Fruit fly (Drosophila melanogaster) whole organism, embryonic: ENCODE measurements around the gene CG18788.
A peak's percentile ranks its signal among the peaks of the same experiment; 100 is the strongest.

Experiments used
- B-H1 ChIP-seq: fragments of 200-800 bp; sonication (Bioruptor generic); IDR thresholded peaks from 3 replicates; pipeline ENCODE4 v1.3.6; 2022; ENCODE audit warnings: missing biosample characterization, missing genetic modification characterization
- CG10209 ChIP-seq: fragments of 200-800 bp; sonication (Bioruptor generic); optimal IDR thresholded peaks from 3 replicates; lab custom pipeline; 2017; ENCODE audit warnings: missing biosample characterization, mild to moderate bottlenecking, missing genetic modification characterization, missing genetic modification reagents
- CG10959 ChIP-seq: fragments of 200-800 bp; sonication (Bioruptor generic); IDR thresholded peaks from 2 replicates; pipeline ENCODE4 v1.3.6; 2022; ENCODE audit warnings: missing biosample characterization, missing genetic modification characterization
- CG11723 ChIP-seq: fragments of 200-800 bp; sonication (Bioruptor generic); optimal IDR thresholded peaks from 2 replicates; lab custom pipeline; 2017; ENCODE audit warnings: missing biosample characterization, mild to moderate bottlenecking, missing genetic modification characterization
- CG12659 ChIP-seq: fragments of 200-800 bp; sonication (Bioruptor generic); optimal IDR thresholded peaks from 3 replicates; lab custom pipeline; 2017; ENCODE audit warnings: mild to moderate bottlenecking, missing biosample characterization, missing genetic modification reagents, missing genetic modification characterization
- CG13624 ChIP-seq: fragments of 200-800 bp; sonication (Bioruptor generic); optimal IDR thresholded peaks from 2 replicates; lab custom pipeline; 2016; ENCODE audit warnings: missing biosample characterization, missing genetic modification characterization
- CG14710 ChIP-seq: fragments of 200-800 bp; sonication (Bioruptor generic); optimal IDR thresholded peaks from 3 replicates; lab custom pipeline; 2019; ENCODE audit warnings: missing biosample characterization, mild to moderate bottlenecking, missing genetic modification characterization, moderate library complexity
- CG14965 ChIP-seq: fragments of 200-800 bp; sonication (Bioruptor generic); optimal IDR thresholded peaks from 2 replicates; lab custom pipeline; 2016; ENCODE audit warnings: missing biosample characterization, missing genetic modification characterization, borderline replicate concordance
- CG17612 ChIP-seq: fragments of 200-800 bp; sonication (Bioruptor generic); IDR thresholded peaks from 2 replicates; pipeline ENCODE4 v1.3.6; 2022; ENCODE audit warnings: missing biosample characterization, missing genetic modification characterization
- CG1792 ChIP-seq: fragments of 200-800 bp; sonication (Bioruptor generic); optimal IDR thresholded peaks from 2 replicates; lab custom pipeline; 2016; ENCODE audit warnings: missing biosample characterization, missing genetic modification characterization
- CG1832 ChIP-seq: fragments of 200-800 bp; sonication (Bioruptor generic); optimal IDR thresholded peaks from 2 replicates; lab custom pipeline; 2017; ENCODE audit warnings: missing biosample characterization, mild to moderate bottlenecking, missing genetic modification characterization, inconsistent platforms
- CG2202 ChIP-seq: fragments of 200-800 bp; sonication (Bioruptor generic); optimal IDR thresholded peaks from 2 replicates; lab custom pipeline; 2018; ENCODE audit warnings: missing biosample characterization, mild to moderate bottlenecking, missing genetic modification characterization
- CG2889 ChIP-seq: fragments of 200-800 bp; sonication (Bioruptor generic); IDR thresholded peaks from 3 replicates; pipeline ENCODE4 v1.3.6; 2022; ENCODE audit warnings: missing biosample characterization, missing genetic modification characterization
- CG30431 ChIP-seq: fragments of 200-800 bp; sonication (Bioruptor generic); optimal IDR thresholded peaks from 2 replicates; lab custom pipeline; 2017; ENCODE audit warnings: missing biosample characterization, missing genetic modification characterization
- CG32767 ChIP-seq: fragments of 200-800 bp; sonication (Bioruptor generic); IDR thresholded peaks from 2 replicates; pipeline ENCODE4 v1.3.6; 2022; ENCODE audit warnings: missing biosample characterization, missing genetic modification characterization
- CG42726 ChIP-seq: fragments of 200-800 bp; sonication (Bioruptor generic); IDR thresholded peaks from 2 replicates; pipeline ENCODE4 v1.3.6; 2022; ENCODE audit warnings: missing biosample characterization, missing genetic modification characterization; ENCODE audit not compliant: partially characterized antibody
- CG4328 ChIP-seq: fragments of 200-800 bp; sonication (Bioruptor generic); optimal IDR thresholded peaks from 3 replicates; lab custom pipeline; 2017; ENCODE audit warnings: missing biosample characterization, missing genetic modification reagents, missing genetic modification characterization
- CG4360 ChIP-seq: fragments of 200-800 bp; sonication (Bioruptor generic); IDR thresholded peaks from 2 replicates; pipeline ENCODE4 v1.3.6; 2022; ENCODE audit warnings: missing biosample characterization, missing genetic modification characterization
- CG4707 ChIP-seq: fragments of 200-800 bp; sonication (Bioruptor generic); optimal IDR thresholded peaks from 2 replicates; lab custom pipeline; 2018; ENCODE audit warnings: missing biosample characterization, mild to moderate bottlenecking, missing genetic modification characterization, moderate library complexity
- CG5180 ChIP-seq: fragments of 200-800 bp; sonication (Bioruptor generic); optimal IDR thresholded peaks from 3 replicates; lab custom pipeline; 2017; ENCODE audit warnings: missing biosample characterization, missing genetic modification characterization, mild to moderate bottlenecking, moderate library complexity, missing genetic modification reagents
- CG6689 ChIP-seq: fragments of 200-800 bp; sonication (Bioruptor generic); IDR thresholded peaks from 2 replicates; pipeline ENCODE4 v1.3.6; 2022; ENCODE audit warnings: missing biosample characterization, missing genetic modification characterization
- CG7556 ChIP-seq: fragments of 200-800 bp; sonication (Bioruptor generic); optimal IDR thresholded peaks from 2 replicates; lab custom pipeline; 2017; ENCODE audit warnings: missing biosample characterization, mild to moderate bottlenecking, missing genetic modification characterization
- CG9215 ChIP-seq: fragments of 200-800 bp; sonication (Bioruptor generic); IDR thresholded peaks from 2 replicates; pipeline ENCODE4 v1.3.6; 2022; ENCODE audit warnings: missing biosample characterization, missing genetic modification characterization
- D19B ChIP-seq: fragments of 200-800 bp; sonication (Bioruptor generic); optimal IDR thresholded peaks from 2 replicates; lab custom pipeline; 2017; ENCODE audit warnings: missing biosample characterization, mild to moderate bottlenecking, missing genetic modification characterization
- Dll ChIP-seq: fragments of 200-800 bp; sonication (Bioruptor generic); IDR thresholded peaks from 4 replicates; pipeline ENCODE4 v1.3.6; 2022; ENCODE audit warnings: missing biosample characterization, missing genetic modification characterization; ENCODE audit not compliant: partially characterized antibody
- Hand ChIP-seq: fragments of 200-800 bp; sonication (Bioruptor generic); optimal IDR thresholded peaks from 2 replicates; lab custom pipeline; 2017; ENCODE audit warnings: mild to moderate bottlenecking, missing biosample characterization, missing genetic modification reagents, missing genetic modification characterization
- Hr51 ChIP-seq, 2 experiments: fragments of 200-800 bp; sonication (Bioruptor generic); optimal IDR thresholded peaks; 2 replicates in 1 of 2; 3 replicates in 1 of 2; lab custom pipeline; 2016 to 2018; ENCODE audit warnings: missing biosample characterization in 2 of 2, missing genetic modification characterization in 2 of 2, mild to moderate bottlenecking in 1 of 2, moderate library complexity in 1 of 2
- Hsf ChIP-seq: fragments of 200-800 bp; sonication (Bioruptor generic); optimal IDR thresholded peaks from 3 replicates; lab custom pipeline; 2016; ENCODE audit warnings: missing biosample characterization, missing genetic modification characterization
- Jarid2 ChIP-seq: fragments of 200-800 bp; sonication (Bioruptor generic); optimal IDR thresholded peaks from 3 replicates; lab custom pipeline; 2017; ENCODE audit warnings: mild to moderate bottlenecking, missing biosample characterization, missing genetic modification reagents, missing genetic modification characterization
- Lim3 ChIP-seq: fragments of 200-800 bp; sonication (Bioruptor generic); IDR thresholded peaks from 2 replicates; pipeline ENCODE4 v1.3.6; 2022; ENCODE audit warnings: missing biosample characterization, missing genetic modification characterization
- NC2α ChIP-seq: fragments of 200-800 bp; sonication (Bioruptor generic); optimal IDR thresholded peaks from 2 replicates; lab custom pipeline; 2016; ENCODE audit warnings: missing biosample characterization, missing genetic modification characterization
- Oaz ChIP-seq: fragments of 200-800 bp; sonication (Bioruptor generic); IDR thresholded peaks from 2 replicates; pipeline ENCODE4 v1.3.6; 2022; ENCODE audit warnings: missing biosample characterization, missing genetic modification characterization
- Rx ChIP-seq: fragments of 200-800 bp; sonication (Bioruptor generic); IDR thresholded peaks from 2 replicates; pipeline ENCODE4 v1.3.6; 2022; ENCODE audit warnings: missing biosample characterization, missing genetic modification characterization
- Xbp1 ChIP-seq: fragments of 200-800 bp; sonication (Bioruptor generic); optimal IDR thresholded peaks from 3 replicates; lab custom pipeline; 2016; ENCODE audit warnings: missing biosample characterization, mild to moderate bottlenecking, missing genetic modification characterization
- az2 ChIP-seq: fragments of 200-800 bp; sonication (Bioruptor generic); optimal IDR thresholded peaks from 3 replicates; lab custom pipeline; 2016; ENCODE audit warnings: missing biosample characterization, missing genetic modification characterization
- bowl ChIP-seq: fragments of 200-800 bp; sonication (Bioruptor generic); IDR thresholded peaks from 2 replicates; pipeline ENCODE4 v1.3.6; 2022; ENCODE audit warnings: missing biosample characterization, missing genetic modification characterization
- danr ChIP-seq: fragments of 200-800 bp; sonication (Bioruptor generic); IDR thresholded peaks from 2 replicates; pipeline ENCODE4 v1.3.6; 2022; ENCODE audit warnings: missing biosample characterization, missing genetic modification characterization
- dati ChIP-seq: fragments of 200-800 bp; sonication (Bioruptor generic); IDR thresholded peaks from 2 replicates; pipeline ENCODE4 v1.3.6; 2022; ENCODE audit warnings: missing biosample characterization, missing genetic modification characterization
- disco-r ChIP-seq: fragments of 200-800 bp; sonication (Bioruptor generic); optimal IDR thresholded peaks from 2 replicates; lab custom pipeline; 2016; ENCODE audit warnings: missing biosample characterization, missing genetic modification characterization
- kay ChIP-seq: fragments of 200-800 bp; sonication (Bioruptor generic); optimal IDR thresholded peaks from 2 replicates; lab custom pipeline; 2016; ENCODE audit warnings: missing biosample characterization, missing genetic modification characterization
- mam ChIP-seq: fragments of 200-800 bp; sonication (Bioruptor generic); optimal IDR thresholded peaks from 3 replicates; lab custom pipeline; 2016; ENCODE audit warnings: missing biosample characterization, missing genetic modification characterization
- pho ChIP-seq: fragments of 200-800 bp; sonication (Bioruptor generic); optimal IDR thresholded peaks from 2 replicates; lab custom pipeline; 2016; ENCODE audit warnings: missing biosample characterization, missing genetic modification characterization
- pita ChIP-seq: fragments of 200-800 bp; sonication (Bioruptor generic); optimal IDR thresholded peaks from 2 replicates; lab custom pipeline; 2017; ENCODE audit warnings: missing biosample characterization, mild to moderate bottlenecking, missing genetic modification characterization
- psq ChIP-seq: fragments of 200-800 bp; sonication (Bioruptor generic); optimal IDR thresholded peaks from 2 replicates; lab custom pipeline; 2017; ENCODE audit warnings: missing biosample characterization, missing genetic modification characterization
- ro ChIP-seq: fragments of 200-800 bp; sonication (Bioruptor generic); IDR thresholded peaks from 2 replicates; pipeline ENCODE4 v1.3.6; 2022; ENCODE audit warnings: missing biosample characterization, missing genetic modification characterization
- sd ChIP-seq: fragments of 200-800 bp; sonication (Bioruptor generic); optimal IDR thresholded peaks from 3 replicates; lab custom pipeline; 2018; ENCODE audit warnings: missing biosample characterization, mild to moderate bottlenecking, missing genetic modification characterization, moderate library complexity
- sisA ChIP-seq: fragments of 200-800 bp; sonication (Bioruptor generic); IDR thresholded peaks from 2 replicates; pipeline ENCODE4 v1.3.6; 2022; ENCODE audit warnings: missing biosample characterization, missing genetic modification characterization
- sr ChIP-seq: fragments of 200-800 bp; sonication (Bioruptor generic); IDR thresholded peaks from 3 replicates; pipeline ENCODE4 v1.3.6; 2022; ENCODE audit warnings: missing biosample characterization, missing genetic modification characterization
- sug ChIP-seq: fragments of 200-800 bp; optimal IDR thresholded peaks from 2 replicates; lab custom pipeline; 2019; ENCODE audit warnings: missing biosample characterization, mild to moderate bottlenecking, missing genetic modification characterization, moderate library complexity
- tin ChIP-seq: fragments of 200-800 bp; sonication (Bioruptor generic); optimal IDR thresholded peaks from 3 replicates; lab custom pipeline; 2016; ENCODE audit warnings: missing biosample characterization, missing genetic modification characterization
- vfl ChIP-seq: fragments of 200-800 bp; sonication (Bioruptor generic); optimal IDR thresholded peaks from 2 replicates; lab custom pipeline; 2016; ENCODE audit warnings: missing biosample characterization, missing genetic modification characterization
- zf30C ChIP-seq: fragments of 200-800 bp; sonication (Bioruptor generic); optimal IDR thresholded peaks from 3 replicates; lab custom pipeline; 2018; ENCODE audit warnings: missing biosample characterization, mild to moderate bottlenecking, missing genetic modification characterization

Gene CG18788

DNA sequence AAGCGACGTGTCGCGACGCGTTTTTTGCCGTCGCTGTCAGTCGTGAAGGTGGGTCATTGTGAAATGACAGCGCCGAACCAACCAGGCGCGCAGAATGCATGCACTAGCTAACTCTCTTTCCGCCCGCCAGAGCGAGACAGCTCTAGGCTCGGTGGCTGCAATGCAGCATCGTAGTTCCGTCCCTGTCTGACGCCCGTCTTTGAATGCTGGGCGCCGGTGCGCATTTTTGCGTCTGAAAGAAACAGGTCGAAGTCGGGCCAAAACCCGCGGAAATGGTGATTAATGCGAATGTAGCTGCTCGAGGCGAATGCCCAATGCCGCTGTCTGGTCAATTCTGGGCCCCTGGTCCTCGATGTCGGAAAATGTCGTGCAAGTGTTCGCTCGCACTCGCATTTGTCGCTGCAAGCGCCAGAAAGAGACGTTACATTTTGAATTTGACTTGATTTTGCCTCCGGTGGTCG lies 26.6 kb upstream of the CG18788 start (continued):
- peak; percentile 100 for TF ChIP-seq sd
- peak; percentile 93 for TF ChIP-seq sug (tag; lab: Kevin White, UChicago)
- no peak for TF ChIP-seq sisA (GFP tag; lab: Robert Waterston, UW)
- TF ChIP-seq CG4360 (GFP tag; lab: Robert Waterston, UW): no peak
- no peak for TF ChIP-seq B-H1 (GFP tag; lab: Robert Waterston, UW)
- TF ChIP-seq CG10209 (GFP tag; lab: Kevin White, UChicago): peak; percentile 47
- no peak for TF ChIP-seq CG30431 (GFP tag; lab: Kevin White, UChicago)
- no peak for TF ChIP-seq ro (GFP tag; lab: Robert Waterston, UW)
- TF ChIP-seq CG11723 (GFP tag; lab: Kevin White, UChicago): peak; percentile 8
- TF ChIP-seq sr (GFP tag; lab: Robert Waterston, UW): no peak
- TF ChIP-seq CG2889 (GFP tag; lab: Robert Waterston, UW): no peak
- TF ChIP-seq CG17612 (GFP tag; lab: Robert Waterston, UW): no peak
- peak; percentile 50 for TF ChIP-seq Jarid2 (GFP tag; lab: Kevin White, UChicago)
- TF ChIP-seq CG2202 (tag; lab: Kevin White, UChicago): no peak
- peak; percentile 14 for TF ChIP-seq zf30C (GFP tag; lab: Kevin White, UChicago)
- no peak for TF ChIP-seq CG14965 (GFP tag; lab: Kevin White, UChicago)
- peak; percentile 74 for TF ChIP-seq CG13624
- no peak for TF ChIP-seq pita (GFP tag; lab: Kevin White, UChicago)
- no peak for TF ChIP-seq dati (GFP tag; lab: Robert Waterston, UW)
- TF ChIP-seq CG4328: peak; percentile 56
- peak; percentile 23 for TF ChIP-seq vfl (GFP tag; lab: Kevin White, UChicago)
- TF ChIP-seq Hr51 (GFP tag; optimal IDR thresholded peaks at IDR 0.05; lab: Kevin White, UChicago): peak; percentile 9 to 69
- peak; percentile 33 for TF ChIP-seq NC2α (GFP tag; lab: Kevin White, UChicago)
- TF ChIP-seq pho (GFP tag; lab: Kevin White, UChicago): peak; percentile 28
- no peak for TF ChIP-seq danr (GFP tag; lab: Robert Waterston, UW)
- no peak for TF ChIP-seq CG42726 (GFP tag; lab: Robert Waterston, UW)
- TF ChIP-seq CG14710 (tag; lab: Kevin White, UChicago): peak; percentile 46
- no peak for TF ChIP-seq Lim3 (GFP tag; lab: Robert Waterston, UW)
- TF ChIP-seq D19B: no peak
- TF ChIP-seq Dll (GFP tag; lab: Robert Waterston, UW): no peak
- peak; percentile 94 for TF ChIP-seq CG5180
- TF ChIP-seq Hsf (GFP tag; lab: Kevin White, UChicago): no peak
- TF ChIP-seq az2: no peak
- peak; percentile 89 for TF ChIP-seq kay
- no peak for TF ChIP-seq bowl (GFP tag; lab: Robert Waterston, UW)
- TF ChIP-seq CG1832 (GFP tag; lab: Kevin White, UChicago): peak; percentile 99
- peak; percentile 50 for TF ChIP-seq disco-r (GFP tag; lab: Kevin White, UChicago)
- peak; percentile 33 for TF ChIP-seq Xbp1 (GFP tag; lab: Kevin White, UChicago)
- TF ChIP-seq CG10959 (GFP tag; lab: Robert Waterston, UW): no peak
- TF ChIP-seq psq: peak; percentile 6
- peak; percentile 82 for TF ChIP-seq CG4707
- TF ChIP-seq Rx (GFP tag; lab: Robert Waterston, UW): no peak
- peak; percentile 66 for TF ChIP-seq Hand
- TF ChIP-seq CG12659: peak; percentile 87
- TF ChIP-seq mam (GFP tag; lab: Kevin White, UChicago): peak; percentile 12
- no peak for TF ChIP-seq Oaz (GFP tag; lab: Robert Waterston, UW)
- TF ChIP-seq CG1792: no peak
- no peak for TF ChIP-seq CG6689 (GFP tag; lab: Robert Waterston, UW)
- no peak for TF ChIP-seq CG9215 (GFP tag; lab: Robert Waterston, UW)
- TF ChIP-seq CG7556: no peak
- no peak for TF ChIP-seq CG32767
- peak; percentile 2 for TF ChIP-seq tin (GFP tag; lab: Kevin White, UChicago)
